Worm (Caenorhabditis elegans): ENCODE data around the gene C16C8.7.
A peak's percentile ranks its signal among the peaks of the same experiment; 100 is the strongest.

The C16C8.7 gene

ce11 chrII:3434893-3435503, 24.9 kb downstream of the C16C8.7 start:
- TF ChIP-seq T20F7.1 (GFP tag; optimal IDR thresholded peaks at IDR 0.05) (no peak), dmd-6 (GFP tag; IDR thresholded peaks at IDR 0.05) (peak; percentile 55), nhr-25 (tag; optimal IDR thresholded peaks at IDR 0.05; ENCODE audit: borderline replicate concordance, insufficient read depth) (peak; percentile 16), unc-62 (GFP tag; optimal IDR thresholded peaks at IDR 0.05 in 1 of 2) (peak in 1 of 2 experiments; percentile 30), unc-62 (tag; optimal IDR thresholded peaks at IDR 0.05) (no peak), nhr-28 (tag; optimal IDR thresholded peaks at IDR 0.05) (peak; percentile 34), snpc-4 (tag; optimal IDR thresholded peaks at IDR 0.05) (peak; percentile 16), mxl-3 (GFP tag; optimal IDR thresholded peaks at IDR 0.05) (no peak)

ce11 chrII:3429400-3429799, 30.5 kb downstream of the C16C8.7 start, which contains the start of gene C16C8.18:
Gene C16C8.18 (plus strand): TSS chrII:3429700.
- TF ChIP-seq nhr-41 (GFP tag; IDR thresholded peaks at IDR 0.05) (no peak), nhr-11 (tag; optimal IDR thresholded peaks at IDR 0.05) (no peak), hmg-1.1 (GFP tag; IDR thresholded peaks at IDR 0.05) (no peak)

ce11 chrII:3428158-3428704, 31.7 kb downstream of the C16C8.7 start:
- TF ChIP-seq lir-3 (tag; optimal IDR thresholded peaks at IDR 0.05) = no peak
- TF ChIP-seq ceh-44 (GFP tag; IDR thresholded peaks at IDR 0.05) = no peak
- peak; percentile 41 for TF ChIP-seq rbr-2 (tag; optimal IDR thresholded peaks at IDR 0.05)
- TF ChIP-seq hlh-30 (tag; optimal IDR thresholded peaks at IDR 0.05; ENCODE audit: insufficient read depth) = peak; percentile 69
- TF ChIP-seq set-16 (GFP tag; IDR thresholded peaks at IDR 0.05) = peak; percentile 82
- TF ChIP-seq T26A8.4 (GFP tag; IDR thresholded peaks at IDR 0.05) = no peak
- no peak for TF ChIP-seq D1046.2 (GFP tag; IDR thresholded peaks at IDR 0.05)
- TF ChIP-seq sdz-12 (GFP tag; optimal IDR thresholded peaks at IDR 0.05) = no peak
- 0 out of 2 replicates have a peak, but pooled peaks have one; percentile 33 for TF ChIP-seq ctbp-1 (GFP tag; IDR thresholded peaks at IDR 0.05)
- no peak for TF ChIP-seq unc-130 (GFP tag; optimal IDR thresholded peaks at IDR 0.05)
- TF ChIP-seq dve-1 (tag; optimal IDR thresholded peaks at IDR 0.05; ENCODE audit: insufficient read depth) = no peak
- TF ChIP-seq dmd-9 (GFP tag; IDR thresholded peaks at IDR 0.05) = no peak
- TF ChIP-seq lin-15B (tag; optimal IDR thresholded peaks at IDR 0.05) = no peak
- TF ChIP-seq F37D6.2 (tag; optimal IDR thresholded peaks at IDR 0.05) = no peak
- no peak for TF ChIP-seq spr-1 (tag; optimal IDR thresholded peaks at IDR 0.05)
- TF ChIP-seq mxl-2 (GFP tag; conservative IDR thresholded peaks at IDR 0.05) = no peak
- peak; percentile 1 for TF ChIP-seq hlh-11 (tag; optimal IDR thresholded peaks at IDR 0.05)
- no peak for TF ChIP-seq nhr-102 (tag; optimal IDR thresholded peaks at IDR 0.05)
- no peak for TF ChIP-seq lin-1 (GFP tag; IDR thresholded peaks at IDR 0.05)
- TF ChIP-seq nhr-6 (tag; optimal IDR thresholded peaks at IDR 0.05) = no peak
- TF ChIP-seq snpc-1.2 (GFP tag; IDR thresholded peaks at IDR 0.05) = no peak
- no peak for TF ChIP-seq ZK337.2 (GFP tag; IDR thresholded peaks at IDR 0.05)
- no peak for TF ChIP-seq daf-16 (GFP tag; optimal IDR thresholded peaks at IDR 0.05)
- TF ChIP-seq daf-16 (tag; optimal IDR thresholded peaks at IDR 0.05) = no peak
- TF ChIP-seq ztf-7 (tag; optimal IDR thresholded peaks at IDR 0.05) = no peak
- 0 out of 2 replicates have a peak, but pooled peaks have one; percentile 20 for TF ChIP-seq egl-43 (GFP tag; IDR thresholded peaks at IDR 0.05)
- no peak for TF ChIP-seq jun-1 (tag; optimal IDR thresholded peaks at IDR 0.05)
- TF ChIP-seq nhr-10 (tag; optimal IDR thresholded peaks at IDR 0.05) = no peak
- no peak for TF ChIP-seq ceh-28 (tag; optimal IDR thresholded peaks at IDR 0.05)
- TF ChIP-seq ceh-20 (GFP tag; IDR thresholded peaks at IDR 0.05) = no peak
- no peak for TF ChIP-seq saeg-2 (GFP tag; IDR thresholded peaks at IDR 0.05)
- TF ChIP-seq nhr-48 (tag; optimal IDR thresholded peaks at IDR 0.05) = no peak
- TF ChIP-seq lim-7 (GFP tag; IDR thresholded peaks at IDR 0.05) = no peak
- TF ChIP-seq nhr-111 (GFP tag; optimal IDR thresholded peaks at IDR 0.05) = no peak
- TF ChIP-seq nhr-28 (tag; optimal IDR thresholded peaks at IDR 0.05) = no peak
- no peak for TF ChIP-seq skn-1 (tag; optimal IDR thresholded peaks at IDR 0.05)
- no peak for TF ChIP-seq ceh-62 (tag; optimal IDR thresholded peaks at IDR 0.05)
- no peak for TF ChIP-seq tra-1 (GFP tag; IDR thresholded peaks at IDR 0.05)

Measured in whole organism, L4 larva.